Fruit fly (Drosophila melanogaster): Measurements from ENCODE around the gene CG10898.
A peak's percentile ranks its signal among the peaks of the same experiment; 100 is the strongest.

CG10898 gene

dm6 chr3R:11557492-11557965, at the start of gene CG10898:
CG10898 (plus strand) TSS chr3R:11557776.
- TF ChIP-seq pan (optimal IDR thresholded peaks at IDR 0.05) (no peak), psq (optimal IDR thresholded peaks at IDR 0.05) (no peak), CG8478 (optimal IDR thresholded peaks at IDR 0.05) (no peak)

dm6 chr3R:11531893-11532292, 25.7 kb upstream of the CG10898 start:
- no peak for TF ChIP-seq Dll (optimal IDR thresholded peaks at IDR 0.05)
- TF ChIP-seq EcR (GFP tag; optimal IDR thresholded peaks at IDR 0.05), result no peak
- TF ChIP-seq psq (optimal IDR thresholded peaks at IDR 0.05), result no peak
- no peak for TF ChIP-seq usp (GFP tag; optimal IDR thresholded peaks at IDR 0.05)
- no peak for TF ChIP-seq pan (optimal IDR thresholded peaks at IDR 0.05)

- TF ChIP-seq Dll (optimal IDR thresholded peaks at IDR 0.05), result no peak
- no peak for TF ChIP-seq CG8478 (optimal IDR thresholded peaks at IDR 0.05)
- TF ChIP-seq usp (GFP tag; optimal IDR thresholded peaks at IDR 0.05), result no peak
- TF ChIP-seq EcR (GFP tag; optimal IDR thresholded peaks at IDR 0.05), result no peak
- no peak for TF ChIP-seq psq (optimal IDR thresholded peaks at IDR 0.05)
- no peak for TF ChIP-seq pan (optimal IDR thresholded peaks at IDR 0.05)
These were observed 14.5 kb upstream of the CG10898 start, which contains the start of gene dpr4 for dm6 chr3R:11542899-11543619. dpr4 (minus strand) TSS chr3R:11542949.

dm6 chr3R:11544150-11544549, 13.4 kb upstream of the CG10898 start:
- TF ChIP-seq EcR (GFP tag; optimal IDR thresholded peaks at IDR 0.05) (no peak), pan (optimal IDR thresholded peaks at IDR 0.05) (no peak), CG8478 (optimal IDR thresholded peaks at IDR 0.05) (no peak), psq (optimal IDR thresholded peaks at IDR 0.05) (no peak), usp (GFP tag; optimal IDR thresholded peaks at IDR 0.05) (no peak), Dll (optimal IDR thresholded peaks at IDR 0.05) (no peak)

dm6 chr3R:11551071-11551470, 6.5 kb upstream of the CG10898 start:
- no peak for TF ChIP-seq Dll (optimal IDR thresholded peaks at IDR 0.05)
- TF ChIP-seq usp (GFP tag; optimal IDR thresholded peaks at IDR 0.05), result no peak
- no peak for TF ChIP-seq EcR (GFP tag; optimal IDR thresholded peaks at IDR 0.05)
- TF ChIP-seq pan (optimal IDR thresholded peaks at IDR 0.05), result no peak
- no peak for TF ChIP-seq CG8478 (optimal IDR thresholded peaks at IDR 0.05)
- TF ChIP-seq psq (optimal IDR thresholded peaks at IDR 0.05), result no peak

- no peak for TF ChIP-seq Dll (optimal IDR thresholded peaks at IDR 0.05)
- no peak for TF ChIP-seq usp (GFP tag; optimal IDR thresholded peaks at IDR 0.05)
- TF ChIP-seq pan (optimal IDR thresholded peaks at IDR 0.05), result no peak
These were observed 3.7 kb upstream of the CG10898 start, which contains the start of gene CG14708 for dm6 chr3R:11553845-11554244. CG14708 (plus strand) TSS chr3R:11554145.

- TF ChIP-seq CG8478 (optimal IDR thresholded peaks at IDR 0.05) (no peak), usp (GFP tag; optimal IDR thresholded peaks at IDR 0.05) (no peak), pan (optimal IDR thresholded peaks at IDR 0.05) (no peak), psq (optimal IDR thresholded peaks at IDR 0.05) (no peak), Dll (optimal IDR thresholded peaks at IDR 0.05) (no peak), EcR (GFP tag; optimal IDR thresholded peaks at IDR 0.05) (no peak)
These were observed 2.6 kb upstream of the CG10898 start for dm6 chr3R:11554982-11555381.

dm6 chr3R:11561648-11562047, 4.1 kb downstream of the CG10898 start:
- TF ChIP-seq CG8478 (optimal IDR thresholded peaks at IDR 0.05), result no peak
- no peak for TF ChIP-seq pan (optimal IDR thresholded peaks at IDR 0.05)
- no peak for TF ChIP-seq EcR (GFP tag; optimal IDR thresholded peaks at IDR 0.05)
- TF ChIP-seq psq (optimal IDR thresholded peaks at IDR 0.05), result no peak
- no peak for TF ChIP-seq Dll (optimal IDR thresholded peaks at IDR 0.05)

- TF ChIP-seq pan (optimal IDR thresholded peaks at IDR 0.05) (no peak), CG8478 (optimal IDR thresholded peaks at IDR 0.05) (peak; percentile 15), usp (GFP tag; optimal IDR thresholded peaks at IDR 0.05) (no peak)
These were observed 4.9 kb downstream of the CG10898 start for dm6 chr3R:11562326-11563109.

- TF ChIP-seq usp (GFP tag; optimal IDR thresholded peaks at IDR 0.05), result no peak
- no peak for TF ChIP-seq psq (optimal IDR thresholded peaks at IDR 0.05)
- no peak for TF ChIP-seq EcR (GFP tag; optimal IDR thresholded peaks at IDR 0.05)
- no peak for TF ChIP-seq pan (optimal IDR thresholded peaks at IDR 0.05)
- TF ChIP-seq CG8478 (optimal IDR thresholded peaks at IDR 0.05), result no peak
- no peak for TF ChIP-seq Dll (optimal IDR thresholded peaks at IDR 0.05)
These were observed 5.6 kb downstream of the CG10898 start for dm6 chr3R:11563147-11563546.

dm6 chr3R:11564792-11565402, 7.3 kb downstream of the CG10898 start:
- TF ChIP-seq CG8478 (optimal IDR thresholded peaks at IDR 0.05), result no peak
- no peak for TF ChIP-seq Dll (optimal IDR thresholded peaks at IDR 0.05)
- no peak for TF ChIP-seq pan (optimal IDR thresholded peaks at IDR 0.05)
- no peak for TF ChIP-seq usp (GFP tag; optimal IDR thresholded peaks at IDR 0.05)
- TF ChIP-seq EcR (GFP tag; optimal IDR thresholded peaks at IDR 0.05), result no peak
- TF ChIP-seq psq (optimal IDR thresholded peaks at IDR 0.05), result no peak
